Fruit fly (Drosophila melanogaster) whole organism, embryonic: ENCODE measurements around the gene CG13049.

Experiments used
- Ada2b ChIP-seq: fragments of 200-800 bp; sonication (Bioruptor generic); IDR thresholded peaks from 2 replicates; pipeline ENCODE4 v1.3.6; 2022; ENCODE audit warnings: missing biosample characterization, missing genetic modification characterization
- Adf1 ChIP-seq: fragments of 200-800 bp; sonication (Bioruptor generic); IDR thresholded peaks from 2 replicates; pipeline ENCODE4 v1.3.6; 2022; ENCODE audit warnings: missing biosample characterization, missing genetic modification characterization
- Asciz ChIP-seq: fragments of 200-800 bp; sonication (Bioruptor generic); optimal IDR thresholded peaks from 2 replicates; lab custom pipeline; 2017; ENCODE audit warnings: missing biosample characterization, mild to moderate bottlenecking, missing genetic modification characterization, missing genetic modification reagents
- Atf-2 ChIP-seq: fragments of 200-800 bp; sonication (Bioruptor generic); optimal IDR thresholded peaks from 2 replicates; lab custom pipeline; 2016; ENCODE audit warnings: missing biosample characterization, missing genetic modification characterization
- Atf6 ChIP-seq: fragments of 200-800 bp; sonication (Bioruptor generic); IDR thresholded peaks from 2 replicates; pipeline ENCODE4 v1.3.6; 2022; ENCODE audit warnings: missing biosample characterization, missing genetic modification characterization
- BEAF-32 ChIP-seq: fragments of 200-800 bp; sonication (Bioruptor generic); optimal IDR thresholded peaks from 3 replicates; lab custom pipeline; 2017; ENCODE audit warnings: missing biosample characterization, missing genetic modification characterization, mild to moderate bottlenecking, moderate library complexity, missing genetic modification reagents
- CG10543 ChIP-seq: fragments of 200-800 bp; sonication (Bioruptor generic); optimal IDR thresholded peaks from 3 replicates; lab custom pipeline; 2017; ENCODE audit warnings: missing biosample characterization, mild to moderate bottlenecking, missing genetic modification characterization, moderate library complexity
- CG10959 ChIP-seq: fragments of 200-800 bp; sonication (Bioruptor generic); IDR thresholded peaks from 2 replicates; pipeline ENCODE4 v1.3.6; 2022; ENCODE audit warnings: missing biosample characterization, missing genetic modification characterization
- CG11085 ChIP-seq: fragments of 200-800 bp; sonication (Bioruptor generic); IDR thresholded peaks from 2 replicates; pipeline ENCODE4 v1.3.6; 2022; ENCODE audit warnings: missing biosample characterization, missing genetic modification characterization
- CG11696 ChIP-seq: fragments of 200-800 bp; sonication (Bioruptor generic); IDR thresholded peaks from 2 replicates; pipeline ENCODE4 v1.3.6; 2022; ENCODE audit warnings: missing biosample characterization, missing genetic modification characterization
- CG12155 ChIP-seq: fragments of 200-800 bp; sonication (Bioruptor generic); optimal IDR thresholded peaks from 3 replicates; lab custom pipeline; 2016; ENCODE audit warnings: missing biosample characterization, missing genetic modification characterization
- CG13123 ChIP-seq: fragments of 200-800 bp; sonication (Bioruptor generic); optimal IDR thresholded peaks from 2 replicates; lab custom pipeline; 2016; ENCODE audit warnings: missing biosample characterization, missing genetic modification characterization
- CG15696 ChIP-seq: fragments of 200-800 bp; sonication (Bioruptor generic); optimal IDR thresholded peaks from 2 replicates; lab custom pipeline; 2019; ENCODE audit warnings: missing biosample characterization, mild to moderate bottlenecking, missing genetic modification characterization, moderate library complexity
- CG18619 ChIP-seq: fragments of 200-800 bp; sonication (Bioruptor generic); optimal IDR thresholded peaks from 3 replicates; lab custom pipeline; 2017; ENCODE audit warnings: missing biosample characterization, mild to moderate bottlenecking, missing genetic modification characterization
- CG32767 ChIP-seq: fragments of 200-800 bp; sonication (Bioruptor generic); IDR thresholded peaks from 2 replicates; pipeline ENCODE4 v1.3.6; 2022; ENCODE audit warnings: missing biosample characterization, missing genetic modification characterization
- CG4404 ChIP-seq: fragments of 200-800 bp; sonication (Bioruptor generic); IDR thresholded peaks from 2 replicates; pipeline ENCODE4 v1.3.6; 2022; ENCODE audit warnings: missing biosample characterization, missing genetic modification characterization
- CG4854 ChIP-seq: fragments of 200-800 bp; sonication (Bioruptor generic); optimal IDR thresholded peaks from 2 replicates; lab custom pipeline; 2016; ENCODE audit warnings: missing biosample characterization, missing genetic modification characterization, inconsistent platforms
- CG7372 ChIP-seq: fragments of 200-800 bp; sonication (Bioruptor generic); IDR thresholded peaks from 2 replicates; pipeline ENCODE4 v1.3.6; 2022; ENCODE audit warnings: missing biosample characterization, missing genetic modification characterization
- CG8359 ChIP-seq: fragments of 200-800 bp; sonication (Bioruptor generic); optimal IDR thresholded peaks from 2 replicates; lab custom pipeline; 2017; ENCODE audit warnings: missing biosample characterization, mild to moderate bottlenecking, missing genetic modification characterization, borderline replicate concordance
- CG9817 ChIP-seq: fragments of 200-800 bp; sonication (Bioruptor generic); optimal IDR thresholded peaks from 2 replicates; lab custom pipeline; 2018; ENCODE audit warnings: missing biosample characterization, mild to moderate bottlenecking, missing genetic modification characterization, moderate library complexity
- Gug ChIP-seq: fragments of 200-800 bp; sonication (Bioruptor generic); IDR thresholded peaks from 4 replicates; pipeline ENCODE4 v1.3.6; 2022; ENCODE audit warnings: missing biosample characterization, missing genetic modification characterization
- H15 ChIP-seq: fragments of 200-800 bp; sonication (Bioruptor generic); IDR thresholded peaks from 3 replicates; pipeline ENCODE4 v1.3.6; 2022; ENCODE audit warnings: missing biosample characterization, missing genetic modification characterization
- HHEX ChIP-seq: fragments of 200-800 bp; sonication (Bioruptor generic); optimal IDR thresholded peaks from 3 replicates; lab custom pipeline; 2017; ENCODE audit warnings: missing biosample characterization, mild to moderate bottlenecking, missing genetic modification characterization, missing genetic modification reagents
- Hmr ChIP-seq: fragments of 200-800 bp; sonication (Bioruptor generic); optimal IDR thresholded peaks from 3 replicates; lab custom pipeline; 2017; ENCODE audit warnings: mild to moderate bottlenecking, missing biosample characterization, missing genetic modification reagents, missing genetic modification characterization
- Nf-YC ChIP-seq: fragments of 200-800 bp; optimal IDR thresholded peaks from 3 replicates; lab custom pipeline; 2019; ENCODE audit warnings: missing biosample characterization, mild to moderate bottlenecking, missing genetic modification characterization, moderate library complexity
- Opbp ChIP-seq: fragments of 200-800 bp; sonication (Bioruptor generic); IDR thresholded peaks from 3 replicates; pipeline ENCODE4 v1.3.6; 2022; ENCODE audit warnings: missing biosample characterization, missing genetic modification characterization; ENCODE audit not compliant: partially characterized antibody
- Poxn ChIP-seq: fragments of 200-800 bp; sonication (Bioruptor generic); IDR thresholded peaks from 2 replicates; pipeline ENCODE4 v1.3.6; 2022; ENCODE audit warnings: missing biosample characterization, missing genetic modification characterization
- Ptx1 ChIP-seq: fragments of 200-800 bp; sonication (Bioruptor generic); IDR thresholded peaks from 2 replicates; pipeline ENCODE4 v1.3.6; 2022; ENCODE audit warnings: missing biosample characterization, missing genetic modification characterization
- Rfx ChIP-seq: fragments of 200-800 bp; sonication (Bioruptor generic); IDR thresholded peaks from 2 replicates; pipeline ENCODE4 v1.3.6; 2022; ENCODE audit warnings: missing biosample characterization, missing genetic modification characterization
- Rx ChIP-seq: fragments of 200-800 bp; sonication (Bioruptor generic); IDR thresholded peaks from 2 replicates; pipeline ENCODE4 v1.3.6; 2022; ENCODE audit warnings: missing biosample characterization, missing genetic modification characterization
- YL-1 ChIP-seq: fragments of 200-800 bp; sonication (Bioruptor generic); optimal IDR thresholded peaks from 3 replicates; lab custom pipeline; 2017; ENCODE audit warnings: missing biosample characterization, mild to moderate bottlenecking, missing genetic modification characterization
- ash1 ChIP-seq: fragments of 200-800 bp; sonication (Bioruptor generic); optimal IDR thresholded peaks from 2 replicates; lab custom pipeline; 2018; ENCODE audit warnings: missing biosample characterization, mild to moderate bottlenecking, missing genetic modification characterization
- bcd ChIP-seq: fragments of 200-800 bp; sonication (Bioruptor generic); optimal IDR thresholded peaks from 2 replicates; lab custom pipeline; 2017; ENCODE audit warnings: missing biosample characterization, mild to moderate bottlenecking, missing genetic modification characterization
- cato ChIP-seq: fragments of 200-800 bp; sonication (Bioruptor generic); optimal IDR thresholded peaks from 2 replicates; lab custom pipeline; 2016; ENCODE audit warnings: missing biosample characterization, missing genetic modification characterization, borderline replicate concordance
- corto ChIP-seq: fragments of 200-800 bp; sonication (Bioruptor generic); optimal IDR thresholded peaks from 2 replicates; lab custom pipeline; 2016; ENCODE audit warnings: missing biosample characterization, mild to moderate bottlenecking, missing genetic modification characterization, moderate library complexity
- disco-r ChIP-seq: fragments of 200-800 bp; sonication (Bioruptor generic); optimal IDR thresholded peaks from 2 replicates; lab custom pipeline; 2016; ENCODE audit warnings: missing biosample characterization, missing genetic modification characterization
- dmrt11E ChIP-seq: fragments of 200-800 bp; sonication (Bioruptor generic); optimal IDR thresholded peaks from 3 replicates; lab custom pipeline; 2018; ENCODE audit warnings: missing biosample characterization, mild to moderate bottlenecking, missing genetic modification characterization, moderate library complexity
- gt ChIP-seq: fragments of 200-800 bp; sonication (Bioruptor generic); IDR thresholded peaks from 2 replicates; pipeline ENCODE4 v1.3.6; 2022; ENCODE audit warnings: missing biosample characterization, missing genetic modification characterization
- insv ChIP-seq, 2 experiments: fragments of 200-800 bp; sonication (Bioruptor generic); optimal IDR thresholded peaks; 3 replicates each; lab custom pipeline; 2016 to 2018; ENCODE audit warnings: missing biosample characterization in 2 of 2, missing genetic modification characterization in 2 of 2
- klu ChIP-seq: fragments of 200-800 bp; sonication (Bioruptor generic); IDR thresholded peaks from 2 replicates; pipeline ENCODE4 v1.3.6; 2022; ENCODE audit warnings: missing biosample characterization, missing genetic modification characterization
- kni ChIP-seq: fragments of 200-800 bp; sonication (Bioruptor generic); optimal IDR thresholded peaks from 3 replicates; lab custom pipeline; 2017; ENCODE audit warnings: mild to moderate bottlenecking, missing biosample characterization, missing genetic modification reagents, missing genetic modification characterization
- knrl ChIP-seq: fragments of 200-800 bp; sonication (Bioruptor generic); IDR thresholded peaks from 3 replicates; pipeline ENCODE4 v1.3.6; 2022; ENCODE audit warnings: missing biosample characterization, missing genetic modification characterization; ENCODE audit not compliant: partially characterized antibody
- mirr ChIP-seq: fragments of 200-800 bp; sonication (Bioruptor generic); optimal IDR thresholded peaks from 3 replicates; lab custom pipeline; 2018; ENCODE audit warnings: missing biosample characterization, mild to moderate bottlenecking, missing genetic modification characterization
- nom ChIP-seq: fragments of 200-800 bp; sonication (Bioruptor generic); optimal IDR thresholded peaks from 2 replicates; lab custom pipeline; 2017; ENCODE audit warnings: missing biosample characterization, missing genetic modification characterization, mild to moderate bottlenecking, moderate library complexity, missing genetic modification reagents
- pan ChIP-seq, 4 experiments: fragments of >200 bp in 3 of 4; fragments of 200-800 bp in 1 of 4; sonication (Bioruptor generic) in 1 of 4; optimal IDR thresholded peaks in 3 of 4; IDR thresholded peaks in 1 of 4; 2 replicates each; pipeline versions ENCODE4 v1.3.6 to Lab custom; 2017 to 2022; ENCODE audit warnings: missing biosample characterization in 2 of 4, missing genetic modification characterization in 2 of 4, mixed read lengths in 1 of 4
- ranshi ChIP-seq: fragments of 200-800 bp; sonication (Bioruptor generic); IDR thresholded peaks from 2 replicates; pipeline ENCODE4 v1.3.6; 2022; ENCODE audit warnings: missing biosample characterization, missing genetic modification characterization
- scrt ChIP-seq: fragments of 200-800 bp; sonication (Bioruptor generic); optimal IDR thresholded peaks from 2 replicates; lab custom pipeline; 2018; ENCODE audit warnings: missing biosample characterization, mild to moderate bottlenecking, missing genetic modification characterization, moderate library complexity
- sens ChIP-seq: fragments of 200-800 bp; sonication (Bioruptor generic); peaks from one replicate; lab custom pipeline; 2016; ENCODE audit warnings: missing biosample characterization, missing genetic modification characterization
- sug ChIP-seq: fragments of 200-800 bp; optimal IDR thresholded peaks from 2 replicates; lab custom pipeline; 2019; ENCODE audit warnings: missing biosample characterization, mild to moderate bottlenecking, missing genetic modification characterization, moderate library complexity
- yki ChIP-seq: fragments of >200 bp; optimal IDR thresholded peaks from 3 replicates; lab custom pipeline; 2018
- z ChIP-seq: fragments of 200-800 bp; sonication (Bioruptor generic); IDR thresholded peaks from 3 replicates; pipeline ENCODE4 v1.3.6; 2022; ENCODE audit warnings: missing biosample characterization, missing genetic modification characterization

The CG13049 gene

DNA sequence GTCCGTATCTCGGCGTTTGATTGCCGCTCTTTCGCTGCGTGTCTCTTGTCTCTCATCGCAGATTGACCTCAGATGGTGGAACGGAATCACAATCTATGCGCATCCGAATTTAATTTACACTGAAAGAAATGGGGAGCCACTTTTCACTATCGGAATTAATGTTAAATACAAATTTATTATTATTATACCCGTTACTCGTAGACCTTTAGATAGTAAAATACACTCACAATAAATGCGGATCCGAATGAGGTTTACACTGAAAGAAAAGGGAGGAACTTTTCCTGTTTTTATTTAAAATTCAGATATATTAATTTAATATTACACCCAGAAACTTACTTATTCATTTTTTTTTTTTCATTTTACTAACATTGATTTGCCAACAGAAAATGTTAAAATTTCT, 7.3 kb upstream of the CG13049 start (continued):
- TF ChIP-seq cato, result no peak
- TF ChIP-seq Nf-YC (tag; lab: Kevin White, UChicago), result no peak
- no peak for TF ChIP-seq CG15696
- TF ChIP-seq sug (tag; lab: Kevin White, UChicago), result no peak
- no peak for TF ChIP-seq CG11085
- no peak for TF ChIP-seq insv (GFP tag; optimal IDR thresholded peaks at IDR 0.05; lab: Kevin White, UChicago)
- TF ChIP-seq sens (GFP tag; lab: Kevin White, UChicago), result no peak
- TF ChIP-seq ash1 (GFP tag; lab: Kevin White, UChicago), result no peak
- TF ChIP-seq Atf-2 (GFP tag; lab: Kevin White, UChicago), result no peak
- no peak for TF ChIP-seq CG8359 (GFP tag; lab: Kevin White, UChicago)
- no peak for TF ChIP-seq Asciz (GFP tag; lab: Kevin White, UChicago)
- TF ChIP-seq Rfx, result peak; percentile 38; the same call in 1 of the 2 replicates
- TF ChIP-seq CG4854 (GFP tag; lab: Kevin White, UChicago), result no peak
- TF ChIP-seq Opbp (GFP tag; lab: Robert Waterston, UW), result no peak
- no peak for TF ChIP-seq Adf1
- no peak for TF ChIP-seq Poxn
- no peak for TF ChIP-seq BEAF-32 (GFP tag; lab: Kevin White, UChicago)
- TF ChIP-seq Ada2b (GFP tag; lab: Robert Waterston, UW), result peak; percentile 58; the same call in 1 of the 2 replicates
- peak; percentile 3 for TF ChIP-seq CG12155 (GFP tag; lab: Kevin White, UChicago)
- no peak for TF ChIP-seq gt (GFP tag; lab: Robert Waterston, UW)
- TF ChIP-seq nom (GFP tag; lab: Kevin White, UChicago), result no peak
- no peak for TF ChIP-seq CG10959 (GFP tag; lab: Robert Waterston, UW)
- TF ChIP-seq Hmr (GFP tag; lab: Kevin White, UChicago), result no peak
- TF ChIP-seq CG13123 (GFP tag; lab: Kevin White, UChicago), result no peak
- no peak for TF ChIP-seq CG4404 (GFP tag; lab: Robert Waterston, UW)
- TF ChIP-seq Rx (GFP tag; lab: Robert Waterston, UW), result no peak
- no peak for TF ChIP-seq mirr
- TF ChIP-seq CG32767, result peak; percentile 46; the same call in 1 of the 2 replicates
- TF ChIP-seq CG11696, result peak; percentile 44; the same call in 1 of the 2 replicates
- TF ChIP-seq scrt (GFP tag; lab: Kevin White, UChicago), result no peak
- no peak for TF ChIP-seq YL-1
- no peak for TF ChIP-seq dmrt11E (tag; lab: Kevin White, UChicago)
- no peak for TF ChIP-seq yki (lab: Kevin White, UChicago)
- TF ChIP-seq CG7372, result no peak
- TF ChIP-seq CG18619 (GFP tag; lab: Kevin White, UChicago), result no peak
- TF ChIP-seq CG9817, result no peak
- no peak for TF ChIP-seq HHEX
- TF ChIP-seq bcd (GFP tag; lab: Kevin White, UChicago), result no peak
- 0 out of 2 replicates have a peak, but pooled peaks have one; percentile 28 for TF ChIP-seq ranshi (GFP tag; lab: Robert Waterston, UW)
- no peak for TF ChIP-seq klu (GFP tag; lab: Robert Waterston, UW)
- TF ChIP-seq disco-r, result no peak
- no peak for TF ChIP-seq z (GFP tag; lab: Robert Waterston, UW)
- peak; percentile 38; the same call in 1 of the 2 replicates for TF ChIP-seq Atf6 (GFP tag; lab: Robert Waterston, UW)
- TF ChIP-seq pan (optimal IDR thresholded peaks at IDR 0.05; lab: Kevin White, UChicago), result no peak
- peak in 1 of 2 experiments; percentile 37 for TF ChIP-seq pan (GFP tag; optimal IDR thresholded peaks at IDR 0.05 in 1 of 2, IDR thresholded peaks at IDR 0.05 in 1 of 2)
- no peak for TF ChIP-seq kni (GFP tag; lab: Kevin White, UChicago)
- TF ChIP-seq CG10543 (GFP tag; lab: Kevin White, UChicago), result no peak
- no peak for TF ChIP-seq knrl (GFP tag; lab: Robert Waterston, UW)
- TF ChIP-seq Ptx1, result 0 out of 2 replicates have a peak, but pooled peaks have one; percentile 43
- TF ChIP-seq H15 (GFP tag; lab: Robert Waterston, UW), result peak; percentile 53; the same call in 1 of the 3 replicates
- no peak for TF ChIP-seq corto (GFP tag; lab: Kevin White, UChicago)
- TF ChIP-seq Gug (GFP tag; lab: Robert Waterston, UW), result 0 out of 4 replicates have a peak, but pooled peaks have one; percentile 13
